Worm (Caenorhabditis elegans) whole organism, late embryonic: ENCODE data around the gene C13C4.8.
"Not testable (repeated sequence)": the region's sequence is repeated elsewhere in the genome, so short reads cannot be mapped to it uniquely, and the experiment has no call there.

Source experiments
- T23F11.4 ChIP-seq: fragments of 200-800 bp; sonication (Bioruptor generic); optimal IDR thresholded peaks from 2 replicates; lab custom pipeline; 2018; ENCODE audit warnings: mild to moderate bottlenecking, missing genetic modification characterization, missing compliant biosample characterization
- ama-1 ChIP-seq: fragments of 150-350 bp; optimal IDR thresholded peaks from 2 replicates; lab custom pipeline; 2014
- ceh-18 ChIP-seq: sonication (generic microtip); optimal IDR thresholded peaks from 2 replicates; lab custom pipeline; 2016; ENCODE audit warnings: missing genetic modification characterization, missing compliant biosample characterization
- ceh-19 ChIP-seq: fragments of 200-800 bp; sonication (Bioruptor generic); optimal IDR thresholded peaks from 2 replicates; lab custom pipeline; 2018; ENCODE audit warnings: mild to moderate bottlenecking, missing genetic modification characterization, missing compliant biosample characterization
- ceh-24 ChIP-seq: sonication (generic microtip); optimal IDR thresholded peaks from 2 replicates; lab custom pipeline; 2016; ENCODE audit warnings: mild to moderate bottlenecking, missing genetic modification characterization, missing compliant biosample characterization
- ceh-34 ChIP-seq: sonication (generic microtip); optimal IDR thresholded peaks from 2 replicates; lab custom pipeline; 2016; ENCODE audit warnings: mild to moderate bottlenecking, missing genetic modification characterization, missing compliant biosample characterization
- ceh-45 ChIP-seq: fragments of 200-800 bp; sonication (Bioruptor generic); IDR thresholded peaks from 2 replicates; pipeline ENCODE4 v1.3.6; 2022; ENCODE audit warnings: missing genetic modification reagents, missing genetic modification characterization, missing compliant biosample characterization
- ceh-48 ChIP-seq: sonication (generic microtip); optimal IDR thresholded peaks from 2 replicates; lab custom pipeline; 2016; ENCODE audit warnings: missing genetic modification characterization, inconsistent platforms, missing compliant biosample characterization
- ceh-6 ChIP-seq: fragments of 200-800 bp; sonication (Bioruptor generic); optimal IDR thresholded peaks from 2 replicates; lab custom pipeline; 2018; ENCODE audit warnings: mild to moderate bottlenecking, missing genetic modification characterization, missing compliant biosample characterization
- elt-4 ChIP-seq: sonication (generic microtip); optimal IDR thresholded peaks from 2 replicates; lab custom pipeline; 2016; ENCODE audit warnings: missing genetic modification characterization, missing compliant biosample characterization
- eyg-1 ChIP-seq: sonication (generic microtip); optimal IDR thresholded peaks from 2 replicates; lab custom pipeline; 2016; ENCODE audit warnings: missing genotype, missing genetic modification characterization, missing compliant biosample characterization
- fax-1 ChIP-seq: sonication (generic microtip); optimal IDR thresholded peaks from 2 replicates; lab custom pipeline; 2016; ENCODE audit warnings: missing genotype, missing genetic modification characterization, missing compliant biosample characterization
- hlh-15 ChIP-seq: sonication (generic microtip); optimal IDR thresholded peaks from 2 replicates; lab custom pipeline; 2016; ENCODE audit warnings: missing genetic modification characterization, missing compliant biosample characterization
- hlh-30 ChIP-seq: sonication (generic microtip); optimal IDR thresholded peaks from 2 replicates; lab custom pipeline; 2017; ENCODE audit warnings: antibody characterized with exemption, missing genetic modification characterization, missing compliant biosample characterization; ENCODE audit not compliant: insufficient read depth
- hlh-6 ChIP-seq: sonication (generic microtip); optimal IDR thresholded peaks from 2 replicates; lab custom pipeline; 2016; ENCODE audit warnings: missing genotype, missing genetic modification characterization, missing compliant biosample characterization
- hlh-8 ChIP-seq: sonication (generic microtip); optimal IDR thresholded peaks from 2 replicates; lab custom pipeline; 2016; ENCODE audit warnings: missing genotype, missing genetic modification characterization, missing compliant biosample characterization
- lim-6 ChIP-seq: sonication (generic microtip); optimal IDR thresholded peaks from 2 replicates; lab custom pipeline; 2016; ENCODE audit warnings: missing genetic modification characterization, missing compliant biosample characterization
- madf-2 ChIP-seq: sonication (generic microtip); optimal IDR thresholded peaks from 2 replicates; lab custom pipeline; 2017; ENCODE audit warnings: missing genetic modification characterization, missing compliant biosample characterization
- nhr-11 ChIP-seq: fragments of 150-350 bp; optimal IDR thresholded peaks from 2 replicates; lab custom pipeline; 2014; ENCODE audit warnings: missing biosample characterization, missing genetic modification characterization
- npax-4 ChIP-seq: sonication (generic microtip); optimal IDR thresholded peaks from 2 replicates; lab custom pipeline; 2016; ENCODE audit warnings: missing genetic modification characterization, missing compliant biosample characterization
- pqm-1 ChIP-seq: sonication (generic microtip); optimal IDR thresholded peaks from 2 replicates; lab custom pipeline; 2016; ENCODE audit warnings: missing genetic modification characterization, missing compliant biosample characterization
- pros-1 ChIP-seq: fragments of 150-350 bp; optimal IDR thresholded peaks from 2 replicates; lab custom pipeline; 2014; ENCODE audit warnings: missing biosample characterization, missing genetic modification reagents, missing genetic modification characterization
- ref-2 ChIP-seq: sonication (generic microtip); optimal IDR thresholded peaks from 2 replicates; lab custom pipeline; 2016; ENCODE audit warnings: missing genetic modification characterization, missing compliant biosample characterization
- sdc-2 ChIP-seq: sonication (generic microtip); optimal IDR thresholded peaks from 2 replicates; lab custom pipeline; 2016; ENCODE audit warnings: missing genotype, missing genetic modification characterization, missing compliant biosample characterization
- sox-4 ChIP-seq: sonication (generic microtip); optimal IDR thresholded peaks from 2 replicates; lab custom pipeline; 2017; ENCODE audit warnings: mild to moderate bottlenecking, missing genetic modification characterization, inconsistent platforms, missing compliant biosample characterization
- syd-9 ChIP-seq: sonication (generic microtip); optimal IDR thresholded peaks from 2 replicates; lab custom pipeline; 2016; ENCODE audit warnings: mild to moderate bottlenecking, missing genetic modification characterization, moderate library complexity, missing compliant biosample characterization
- tbx-2 ChIP-seq: sonication (generic microtip); optimal IDR thresholded peaks from 2 replicates; lab custom pipeline; 2016; ENCODE audit warnings: missing genetic modification characterization, missing compliant biosample characterization
- ttx-3 ChIP-seq: sonication (generic microtip); optimal IDR thresholded peaks from 2 replicates; lab custom pipeline; 2016; ENCODE audit warnings: missing genetic modification reagents, missing genetic modification characterization, missing compliant biosample characterization
- unc-3 ChIP-seq, 2 experiments: fragments of 200-800 bp in 1 of 2; sonication (Bioruptor generic) in 1 of 2; sonication (generic microtip) in 1 of 2; conservative IDR thresholded peaks in 1 of 2; optimal IDR thresholded peaks in 1 of 2; 2 replicates each; pipeline versions ENCODE4 v1.3.6 to Lab custom; 2016 to 2022; ENCODE audit warnings: missing compliant biosample characterization in 2 of 2, missing genetic modification characterization in 2 of 2, missing genetic modification reagents in 1 of 2
- unc-42 ChIP-seq: sonication (generic microtip); optimal IDR thresholded peaks from 2 replicates; lab custom pipeline; 2016; ENCODE audit warnings: missing genotype, missing genetic modification characterization, missing compliant biosample characterization
- unc-55 ChIP-seq: sonication (generic microtip); optimal IDR thresholded peaks from 2 replicates; lab custom pipeline; 2017; ENCODE audit warnings: missing biosample characterization, missing genetic modification reagents, missing genetic modification characterization
- zip-5 ChIP-seq: sonication (generic microtip); optimal IDR thresholded peaks from 2 replicates; lab custom pipeline; 2016; ENCODE audit warnings: missing genetic modification characterization, missing compliant biosample characterization

The C13C4.8 gene

ce11 chrV:12120381-12120780 lies 2.6 kb downstream of the C13C4.8 start, which contains the start of gene C13C4.7:
Gene C13C4.7 (minus strand): TSS chrV:12120481.
- TF ChIP-seq sdc-2 (tag; lab: Kevin White, UChicago) (no peak), T23F11.4 (GFP tag; lab: Kevin White, UChicago) (no peak), fax-1 (tag; lab: Kevin White, UChicago) (no peak), ceh-34 (tag; lab: Kevin White, UChicago) (no peak), ceh-6 (GFP tag; lab: Kevin White, UChicago) (no peak), ama-1 (lab: Kevin White, UChicago) (no peak), elt-4 (tag; lab: Kevin White, UChicago) (no peak), madf-2 (tag; lab: Kevin White, UChicago) (no peak), ceh-48 (tag; lab: Kevin White, UChicago) (no peak), hlh-15 (tag; lab: Kevin White, UChicago) (no peak), npax-4 (no peak), hlh-30 (tag; lab: Kevin White, UChicago) (no peak), unc-3 (GFP tag; conservative IDR thresholded peaks at IDR 0.05; lab: Robert Waterston, UW) (no peak), unc-3 (tag; optimal IDR thresholded peaks at IDR 0.05; lab: Kevin White, UChicago) (no peak), hlh-6 (tag; lab: Kevin White, UChicago) (no peak), tbx-2 (tag; lab: Kevin White, UChicago) (no peak), unc-42 (tag; lab: Kevin White, UChicago) (no peak), zip-5 (no peak), pqm-1 (no peak), hlh-8 (tag; lab: Kevin White, UChicago) (no peak)

ce11 chrV:12121274-12121673 lies 3.5 kb downstream of the C13C4.8 start, which contains the start of gene C13C4.6:
Gene C13C4.6 (plus strand): TSS chrV:12121574.
- no peak for TF ChIP-seq ttx-3
- no peak for TF ChIP-seq ref-2
- no peak for TF ChIP-seq ceh-24
- TF ChIP-seq ceh-45 (GFP tag; lab: Robert Waterston, UW): no peak
- TF ChIP-seq nhr-11 (tag; lab: Kevin White, UChicago): no peak
- no peak for TF ChIP-seq pros-1 (tag; lab: Kevin White, UChicago)
- TF ChIP-seq syd-9 (tag; lab: Kevin White, UChicago): no peak
- no peak for TF ChIP-seq eyg-1 (tag; lab: Kevin White, UChicago)
- TF ChIP-seq, all 69 proteins: peak for 0

DNA sequence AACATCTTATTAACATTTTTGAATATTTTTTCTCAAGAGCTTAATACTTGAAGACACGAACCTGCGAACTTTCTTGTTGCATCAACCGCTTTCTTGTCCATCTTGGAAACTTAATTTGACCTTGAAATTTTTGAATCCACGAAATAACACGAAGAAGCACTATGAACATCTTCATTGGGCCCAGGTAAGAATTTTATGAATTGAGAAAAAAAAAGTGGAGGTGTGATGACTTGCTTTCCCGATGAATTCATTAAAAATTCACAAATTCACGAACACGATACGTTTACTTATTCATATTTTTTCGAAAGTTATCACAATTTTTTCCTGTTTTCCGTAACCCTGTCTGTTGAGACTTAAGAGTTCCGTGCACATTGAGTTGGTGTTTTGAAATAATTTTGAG lies 12.9 kb downstream of the C13C4.8 start, which contains the start of gene C27A7.6:
C27A7.6 (minus strand) TSS at position 101 of the 400 bp plus-strand sequence.
- TF ChIP-seq unc-55 (GFP tag; lab: Kevin White, UChicago); ref-2; ceh-34 (tag; lab: Kevin White, UChicago): not testable (repeated sequence)

DNA sequence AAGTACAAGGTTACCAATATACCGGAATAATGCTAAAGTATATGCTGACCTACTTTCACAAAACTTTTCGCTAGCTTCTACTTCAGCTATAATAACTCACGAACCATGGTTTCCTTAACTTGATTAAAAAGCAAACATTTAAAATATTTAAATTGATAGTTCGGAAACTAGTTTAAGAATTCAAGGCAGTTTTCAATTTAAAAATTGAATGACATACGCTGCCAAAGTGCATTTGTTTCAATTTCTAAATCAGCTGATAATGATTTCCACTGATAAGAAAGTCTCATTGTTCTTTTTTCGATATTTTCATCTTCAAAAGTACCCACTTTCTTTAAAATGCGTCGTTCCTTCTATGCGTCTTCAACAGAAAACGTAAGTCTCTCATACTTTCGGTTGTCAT lies 13.4 kb downstream of the C13C4.8 start, which contains the start of gene enpp-1:
enpp-1 (plus strand) TSS at position 301 of the 400 bp plus-strand sequence.
- not testable (repeated sequence) for TF ChIP-seq ceh-45 (GFP tag; lab: Robert Waterston, UW); ceh-19 (GFP tag; lab: Kevin White, UChicago); ceh-24

DNA sequence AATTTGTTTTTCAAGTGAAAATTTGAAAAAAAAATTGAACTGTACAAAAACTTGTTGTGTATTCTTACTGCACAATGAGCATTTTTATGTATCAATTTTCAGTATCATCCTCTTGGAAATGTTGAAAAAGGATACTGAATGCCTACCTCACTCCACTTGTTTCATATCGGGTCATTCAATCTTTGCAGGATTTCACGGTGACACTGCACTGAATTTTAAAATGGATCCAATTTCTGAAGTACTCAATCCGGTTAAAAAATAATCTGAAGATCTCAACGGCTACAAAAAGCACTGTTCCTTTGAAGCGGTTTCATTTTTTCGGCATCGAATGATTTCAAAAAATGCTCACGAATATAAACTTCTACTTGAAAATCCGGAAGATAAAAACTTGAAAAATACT lies 20.1 kb downstream of the C13C4.8 start:
- no peak for TF ChIP-seq ceh-18 (tag; lab: Kevin White, UChicago)
- TF ChIP-seq pros-1 (tag; lab: Kevin White, UChicago): no peak
- no peak for TF ChIP-seq syd-9 (tag; lab: Kevin White, UChicago)
- TF ChIP-seq hlh-15 (tag; lab: Kevin White, UChicago): no peak
- no peak for TF ChIP-seq lim-6
- TF ChIP-seq sox-4: no peak
- TF ChIP-seq ceh-34 (tag; lab: Kevin White, UChicago): no peak
- no peak for TF ChIP-seq ref-2
